Worm (Caenorhabditis elegans) whole organism, L2 larva: ENCODE results near the gene F29B9.1.
"Not testable (repeated sequence)": the region's sequence is repeated elsewhere in the genome, so short reads cannot be mapped to it uniquely, and the experiment has no call there.

ENCODE experiments used
- nhr-23 ChIP-seq: fragments of 150-350 bp; optimal IDR thresholded peaks from 2 replicates; lab custom pipeline; 2014; ENCODE audit warnings: missing biosample characterization, missing genetic modification reagents, missing genetic modification characterization
- nhr-77 ChIP-seq: fragments of 150-350 bp; optimal IDR thresholded peaks from 2 replicates; lab custom pipeline; 2014; ENCODE audit warnings: missing biosample characterization, missing genetic modification characterization
- sem-4 ChIP-seq: fragments of 150-350 bp; optimal IDR thresholded peaks from 2 replicates; lab custom pipeline; 2014; ENCODE audit warnings: missing biosample characterization, missing genetic modification reagents, missing genetic modification characterization

The F29B9.1 gene

DNA sequence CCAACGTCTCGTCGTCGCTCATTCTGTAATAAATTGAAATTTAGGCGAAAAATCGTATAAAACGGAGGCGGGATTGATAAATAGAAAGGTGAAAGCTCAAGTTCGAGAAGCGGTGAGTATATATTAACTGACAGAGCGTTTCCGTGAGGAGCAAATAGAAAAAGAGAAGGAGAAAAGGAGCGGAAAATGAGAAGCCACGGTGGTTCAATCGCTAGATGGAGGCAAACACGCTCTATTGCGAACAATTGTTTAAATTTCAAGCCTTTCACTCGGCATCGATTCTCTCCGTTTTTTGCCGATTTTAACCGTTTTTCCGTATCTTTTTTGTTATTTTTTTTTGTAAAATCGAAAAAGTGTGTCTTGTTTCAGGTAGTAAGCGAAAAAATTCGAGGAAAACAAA is 50.6 kb downstream of the F29B9.1 start, which contains the start of gene miro-1:
Gene miro-1, minus strand, starts transcription at position 23 of the 400 bp plus-strand sequence.
- not testable (repeated sequence) for TF ChIP-seq sem-4 (tag; lab: Kevin White, UChicago); nhr-77; nhr-23 (tag; lab: Kevin White, UChicago)
